Fruit fly (Drosophila melanogaster) whole organism, embryonic: ENCODE data around the gene CG42577.

Experiments used
- Atf6 ChIP-seq: fragments of 200-800 bp; sonication (Bioruptor generic); IDR thresholded peaks from 2 replicates; pipeline ENCODE4 v1.3.6; 2022; ENCODE audit warnings: missing biosample characterization, missing genetic modification characterization
- CG10267 ChIP-seq: fragments of 200-800 bp; sonication (Bioruptor generic); optimal IDR thresholded peaks from 2 replicates; lab custom pipeline; 2018; ENCODE audit warnings: missing biosample characterization, mild to moderate bottlenecking, missing genetic modification characterization, moderate library complexity
- CG10959 ChIP-seq: fragments of 200-800 bp; sonication (Bioruptor generic); IDR thresholded peaks from 2 replicates; pipeline ENCODE4 v1.3.6; 2022; ENCODE audit warnings: missing biosample characterization, missing genetic modification characterization
- CG11560 ChIP-seq: fragments of 200-800 bp; sonication (Bioruptor generic); IDR thresholded peaks from 3 replicates; pipeline ENCODE4 v1.3.6; 2022; ENCODE audit warnings: missing biosample characterization, missing genetic modification characterization
- CG13624 ChIP-seq: fragments of 200-800 bp; sonication (Bioruptor generic); optimal IDR thresholded peaks from 2 replicates; lab custom pipeline; 2016; ENCODE audit warnings: missing biosample characterization, missing genetic modification characterization
- CG13894 ChIP-seq: fragments of 200-800 bp; sonication (Bioruptor generic); optimal IDR thresholded peaks from 3 replicates; lab custom pipeline; 2018; ENCODE audit warnings: missing biosample characterization, mild to moderate bottlenecking, missing genetic modification characterization, moderate library complexity
- CG14050 ChIP-seq: fragments of 200-800 bp; sonication (Bioruptor generic); IDR thresholded peaks from 3 replicates; pipeline ENCODE4 v1.3.6; 2022; ENCODE audit warnings: missing biosample characterization, missing genetic modification characterization
- CG15073 ChIP-seq: fragments of 200-800 bp; sonication (Bioruptor generic); optimal IDR thresholded peaks from 2 replicates; lab custom pipeline; 2016; ENCODE audit warnings: missing biosample characterization, missing genetic modification characterization
- CG18619 ChIP-seq: fragments of 200-800 bp; sonication (Bioruptor generic); optimal IDR thresholded peaks from 3 replicates; lab custom pipeline; 2017; ENCODE audit warnings: missing biosample characterization, mild to moderate bottlenecking, missing genetic modification characterization
- CG2712 ChIP-seq: fragments of 200-800 bp; optimal IDR thresholded peaks from 3 replicates; lab custom pipeline; 2019; ENCODE audit warnings: missing biosample characterization, mild to moderate bottlenecking, missing genetic modification characterization, moderate library complexity
- CG31224 ChIP-seq: fragments of 200-800 bp; sonication (Bioruptor generic); IDR thresholded peaks from 2 replicates; pipeline ENCODE4 v1.3.6; 2022; ENCODE audit warnings: missing biosample characterization, missing genetic modification characterization
- CG3407 ChIP-seq: fragments of 200-800 bp; sonication (Bioruptor generic); optimal IDR thresholded peaks from 2 replicates; lab custom pipeline; 2018; ENCODE audit warnings: missing biosample characterization, mild to moderate bottlenecking, missing genetic modification characterization
- CG34422 ChIP-seq: fragments of 200-800 bp; sonication (Bioruptor generic); IDR thresholded peaks from 3 replicates; pipeline ENCODE4 v1.3.6; 2022; ENCODE audit warnings: missing biosample characterization, missing genetic modification characterization
- CG4328 ChIP-seq: fragments of 200-800 bp; sonication (Bioruptor generic); optimal IDR thresholded peaks from 3 replicates; lab custom pipeline; 2017; ENCODE audit warnings: missing biosample characterization, missing genetic modification reagents, missing genetic modification characterization
- CG43689 ChIP-seq: fragments of 200-800 bp; sonication (Bioruptor generic); IDR thresholded peaks from 2 replicates; pipeline ENCODE4 v1.3.6; 2022; ENCODE audit warnings: missing biosample characterization, missing genetic modification characterization
- CG4820 ChIP-seq: fragments of 200-800 bp; sonication (Bioruptor generic); optimal IDR thresholded peaks from 3 replicates; lab custom pipeline; 2016; ENCODE audit warnings: missing biosample characterization, missing genetic modification characterization
- CG6791 ChIP-seq: fragments of 200-800 bp; sonication (Bioruptor generic); IDR thresholded peaks from 3 replicates; pipeline ENCODE4 v1.3.6; 2022; ENCODE audit warnings: missing biosample characterization, missing genetic modification characterization; ENCODE audit not compliant: partially characterized antibody
- CG7372 ChIP-seq: fragments of 200-800 bp; sonication (Bioruptor generic); IDR thresholded peaks from 2 replicates; pipeline ENCODE4 v1.3.6; 2022; ENCODE audit warnings: missing biosample characterization, missing genetic modification characterization
- CG7745 ChIP-seq: fragments of 200-800 bp; sonication (Bioruptor generic); optimal IDR thresholded peaks from 2 replicates; lab custom pipeline; 2018; ENCODE audit warnings: missing biosample characterization, mild to moderate bottlenecking, missing genetic modification characterization, moderate library complexity
- CG8281 ChIP-seq: fragments of 200-800 bp; sonication (Bioruptor generic); optimal IDR thresholded peaks from 2 replicates; lab custom pipeline; 2018; ENCODE audit warnings: missing biosample characterization, mild to moderate bottlenecking, missing genetic modification characterization, moderate library complexity
- CG8388 ChIP-seq: fragments of 200-800 bp; sonication (Bioruptor generic); optimal IDR thresholded peaks from 2 replicates; lab custom pipeline; 2019; ENCODE audit warnings: missing biosample characterization, mild to moderate bottlenecking, missing genetic modification characterization, moderate library complexity
- CG8944 ChIP-seq: fragments of 200-800 bp; sonication (Bioruptor generic); optimal IDR thresholded peaks from 3 replicates; lab custom pipeline; 2016; ENCODE audit warnings: missing biosample characterization, missing genetic modification characterization
- D ChIP-seq, 2 experiments: fragments of 200-800 bp in 1 of 2; fragments of >200 bp in 1 of 2; sonication (Bioruptor generic) in 1 of 2; optimal IDR thresholded peaks; 2 replicates in 1 of 2; 3 replicates in 1 of 2; lab custom pipeline; 2017; ENCODE audit warnings: mild to moderate bottlenecking in 1 of 2, missing biosample characterization in 1 of 2, missing genetic modification characterization in 1 of 2, missing genetic modification reagents in 1 of 2
- Deaf1 ChIP-seq: fragments of 200-800 bp; optimal IDR thresholded peaks from 3 replicates; lab custom pipeline; 2019; ENCODE audit warnings: missing biosample characterization, mild to moderate bottlenecking, missing genetic modification characterization, moderate library complexity
- Ets65A ChIP-seq: fragments of 200-800 bp; sonication (Bioruptor generic); peaks from one replicate; lab custom pipeline; 2016; ENCODE audit warnings: missing biosample characterization, missing genetic modification characterization
- Fer1 ChIP-seq: fragments of 200-800 bp; sonication (Bioruptor generic); optimal IDR thresholded peaks from 2 replicates; lab custom pipeline; 2017; ENCODE audit warnings: missing biosample characterization, mild to moderate bottlenecking, missing genetic modification characterization
- HHEX ChIP-seq: fragments of 200-800 bp; sonication (Bioruptor generic); optimal IDR thresholded peaks from 3 replicates; lab custom pipeline; 2017; ENCODE audit warnings: missing biosample characterization, mild to moderate bottlenecking, missing genetic modification characterization, missing genetic modification reagents
- Oli ChIP-seq: fragments of 200-800 bp; sonication (Bioruptor generic); optimal IDR thresholded peaks from 2 replicates; lab custom pipeline; 2018; ENCODE audit warnings: missing biosample characterization, mild to moderate bottlenecking, missing genetic modification characterization, moderate library complexity
- Sin3A ChIP-seq: fragments of >200 bp; optimal IDR thresholded peaks from 2 replicates; lab custom pipeline; 2018
- Sox100B ChIP-seq: fragments of 200-800 bp; sonication (Bioruptor generic); optimal IDR thresholded peaks from 3 replicates; lab custom pipeline; 2018; ENCODE audit warnings: missing biosample characterization, mild to moderate bottlenecking, missing genetic modification characterization
- Tbp ChIP-seq: fragments of >200 bp; optimal IDR thresholded peaks from 2 replicates; lab custom pipeline; 2018; ENCODE audit warnings: missing biosample characterization, missing genetic modification characterization
- br ChIP-seq: fragments of >200 bp; optimal IDR thresholded peaks from 2 replicates; lab custom pipeline; 2017
- bsh ChIP-seq, 2 experiments: fragments of 200-800 bp; sonication (Bioruptor generic); optimal IDR thresholded peaks; 2 replicates each; lab custom pipeline; 2017 to 2018; ENCODE audit warnings: mild to moderate bottlenecking in 2 of 2, missing biosample characterization in 2 of 2, missing genetic modification characterization in 2 of 2, moderate library complexity in 1 of 2
- cas ChIP-seq: fragments of 200-800 bp; sonication (Bioruptor generic); IDR thresholded peaks from 2 replicates; pipeline ENCODE4 v1.3.6; 2022; ENCODE audit warnings: missing biosample characterization, missing genetic modification characterization
- dysf ChIP-seq: fragments of 200-800 bp; sonication (Bioruptor generic); IDR thresholded peaks from 3 replicates; pipeline ENCODE4 v1.3.6; 2022; ENCODE audit warnings: missing biosample characterization, missing genetic modification characterization
- fd3F ChIP-seq: fragments of 200-800 bp; sonication (Bioruptor generic); optimal IDR thresholded peaks from 2 replicates; lab custom pipeline; 2018; ENCODE audit warnings: missing biosample characterization, mild to moderate bottlenecking, missing genetic modification characterization, moderate library complexity
- ftz-f1 ChIP-seq: fragments of 200-800 bp; sonication (Bioruptor generic); optimal IDR thresholded peaks from 2 replicates; lab custom pipeline; 2016; ENCODE audit warnings: missing biosample characterization, missing genetic modification characterization
- insv ChIP-seq, 2 experiments: fragments of 200-800 bp; sonication (Bioruptor generic); optimal IDR thresholded peaks; 3 replicates each; lab custom pipeline; 2016 to 2018; ENCODE audit warnings: missing biosample characterization in 2 of 2, missing genetic modification characterization in 2 of 2
- kah ChIP-seq: fragments of 200-800 bp; sonication (Bioruptor generic); optimal IDR thresholded peaks from 2 replicates; lab custom pipeline; 2018; ENCODE audit warnings: missing biosample characterization, mild to moderate bottlenecking, missing genetic modification characterization
- kay ChIP-seq: fragments of 200-800 bp; sonication (Bioruptor generic); optimal IDR thresholded peaks from 2 replicates; lab custom pipeline; 2016; ENCODE audit warnings: missing biosample characterization, missing genetic modification characterization
- mam ChIP-seq: fragments of 200-800 bp; sonication (Bioruptor generic); optimal IDR thresholded peaks from 3 replicates; lab custom pipeline; 2016; ENCODE audit warnings: missing biosample characterization, missing genetic modification characterization
- oc ChIP-seq: fragments of 200-800 bp; sonication (Bioruptor generic); optimal IDR thresholded peaks from 2 replicates; lab custom pipeline; 2018; ENCODE audit warnings: missing biosample characterization, mild to moderate bottlenecking, missing genetic modification characterization, moderate library complexity
- pros ChIP-seq: fragments of 200-800 bp; sonication (Bioruptor generic); optimal IDR thresholded peaks from 3 replicates; lab custom pipeline; 2019; ENCODE audit warnings: missing biosample characterization, mild to moderate bottlenecking, missing genetic modification characterization, moderate library complexity
- run ChIP-seq: fragments of 200-800 bp; sonication (Bioruptor generic); optimal IDR thresholded peaks from 3 replicates; lab custom pipeline; 2018; ENCODE audit warnings: missing biosample characterization, mild to moderate bottlenecking, missing genetic modification characterization
- schlank ChIP-seq: fragments of 200-800 bp; sonication (Bioruptor generic); optimal IDR thresholded peaks from 2 replicates; lab custom pipeline; 2018; ENCODE audit warnings: missing biosample characterization, mild to moderate bottlenecking, missing genetic modification characterization
- tll ChIP-seq, 2 experiments: fragments of 200-800 bp in 1 of 2; fragments of >200 bp in 1 of 2; sonication (Bioruptor generic) in 1 of 2; optimal IDR thresholded peaks; 2 replicates each; lab custom pipeline; 2017 to 2019; ENCODE audit warnings: missing biosample characterization in 2 of 2, missing genetic modification characterization in 2 of 2, mild to moderate bottlenecking in 1 of 2, moderate library complexity in 1 of 2
- tx ChIP-seq: fragments of 200-800 bp; sonication (Bioruptor generic); optimal IDR thresholded peaks from 2 replicates; lab custom pipeline; 2016; ENCODE audit warnings: missing biosample characterization, missing genetic modification characterization
- zen ChIP-seq: fragments of 200-800 bp; sonication (Bioruptor generic); optimal IDR thresholded peaks from 3 replicates; lab custom pipeline; 2018; ENCODE audit warnings: missing biosample characterization, mild to moderate bottlenecking, missing genetic modification characterization, moderate library complexity
- zfh1 ChIP-seq: fragments of 200-800 bp; sonication (Bioruptor generic); IDR thresholded peaks from 3 replicates; pipeline ENCODE4 v1.3.6; 2022; ENCODE audit warnings: missing biosample characterization, missing genetic modification characterization

CG42577 gene

DNA sequence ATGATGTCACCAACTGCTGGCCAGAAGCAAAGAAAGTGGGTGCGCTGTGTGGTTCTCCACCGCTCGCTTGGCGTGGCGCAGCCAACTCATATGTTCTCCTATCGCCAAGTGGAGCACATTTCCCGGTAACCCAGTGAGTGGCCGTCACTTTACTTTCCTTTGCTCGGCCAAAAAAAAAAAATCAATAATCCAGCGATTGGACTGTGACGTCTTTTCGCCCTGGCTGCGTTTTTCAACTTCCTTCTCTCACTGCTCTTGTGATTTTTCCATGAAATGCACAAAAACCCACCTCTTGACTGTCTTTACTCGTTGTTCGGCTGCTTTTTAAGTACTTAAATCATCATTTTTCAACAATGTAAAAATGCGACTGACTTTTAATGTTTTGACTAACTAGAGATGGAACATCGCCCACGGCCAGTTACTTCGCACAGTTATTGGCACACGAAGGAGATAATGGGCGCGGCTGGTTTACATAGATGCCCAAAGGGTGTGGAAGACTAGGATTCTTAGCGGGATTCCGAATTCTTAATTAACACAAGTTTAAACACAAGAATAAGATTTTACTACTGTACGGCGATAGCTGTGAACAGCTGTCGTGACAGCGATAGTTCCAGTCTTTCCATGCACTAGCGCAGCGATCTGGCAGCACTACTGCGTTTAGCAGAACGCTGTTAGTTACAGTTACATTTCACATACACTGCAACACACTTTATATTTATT is 23.1 kb upstream of the CG42577 start, which contains the start of gene sw (continued):
- TF ChIP-seq CG4820 (GFP tag; lab: Kevin White, UChicago) (peak; percentile 41), Oli (peak; percentile 27), Atf6 (GFP tag; lab: Robert Waterston, UW) (peak; percentile 55; the same call in 1 of the 2 replicates), CG18619 (peak; percentile 46), CG8388 (GFP tag; lab: Kevin White, UChicago) (no peak), bsh (GFP tag; optimal IDR thresholded peaks at IDR 0.05; lab: Kevin White, UChicago) (peak in 1 of 2 experiments; percentile 45), HHEX (GFP tag; lab: Kevin White, UChicago) (peak; percentile 52), CG31224 (GFP tag; lab: Robert Waterston, UW) (peak; percentile 44), CG13624 (peak; percentile 79), CG4328 (GFP tag; lab: Kevin White, UChicago) (peak; percentile 32), CG7745 (tag; lab: Kevin White, UChicago) (no peak), run (no peak), mam (GFP tag; lab: Kevin White, UChicago) (peak; percentile 74), zfh1 (GFP tag; lab: Robert Waterston, UW) (peak; percentile 77), CG10959 (GFP tag; lab: Robert Waterston, UW) (no peak), zen (peak; percentile 41), CG34422 (peak; percentile 78; the same call in 1 of the 3 replicates), CG8944 (peak; percentile 54), CG13894 (tag; lab: Kevin White, UChicago) (peak; percentile 13), insv (GFP tag; optimal IDR thresholded peaks at IDR 0.05; lab: Kevin White, UChicago) (no peak), Ets65A (GFP tag; lab: Kevin White, UChicago) (peak; percentile 98), CG11560 (tag; lab: Robert Waterston, UW) (peak; percentile 54; the same call in 2 of the 3 replicates), dysf (GFP tag; lab: Robert Waterston, UW) (peak; percentile 83), CG7372 (GFP tag; lab: Robert Waterston, UW) (peak; percentile 75), CG6791 (GFP tag; lab: Robert Waterston, UW) (peak; percentile 87), Sox100B (GFP tag; lab: Kevin White, UChicago) (peak; percentile 25), oc (tag; lab: Kevin White, UChicago) (no peak), D (optimal IDR thresholded peaks at IDR 0.05; lab: Kevin White, UChicago) (no peak), D (GFP tag; optimal IDR thresholded peaks at IDR 0.05; lab: Kevin White, UChicago) (no peak), br (lab: Kevin White, UChicago) (no peak), fd3F (GFP tag; lab: Kevin White, UChicago) (peak; percentile 31), kay (GFP tag; lab: Kevin White, UChicago) (no peak), kah (GFP tag; lab: Kevin White, UChicago) (no peak), pros (GFP tag; lab: Kevin White, UChicago) (no peak), CG15073 (GFP tag; lab: Kevin White, UChicago) (no peak), CG8281 (tag; lab: Kevin White, UChicago) (peak; percentile 10), CG10267 (tag; lab: Kevin White, UChicago) (peak; percentile 42), tll (GFP tag; optimal IDR thresholded peaks at IDR 0.05; lab: Kevin White, UChicago) (peak; percentile 49 to 71), CG2712 (tag; lab: Kevin White, UChicago) (peak; percentile 76), Sin3A (peak; percentile 87), CG14050 (GFP tag; lab: Robert Waterston, UW) (peak; percentile 39; the same call in 2 of the 3 replicates), cas (GFP tag; lab: Robert Waterston, UW) (peak; percentile 77), ftz-f1 (GFP tag; lab: Kevin White, UChicago) (no peak), schlank (tag; lab: Kevin White, UChicago) (peak; percentile 2), Tbp (no peak), Fer1 (GFP tag; lab: Kevin White, UChicago) (peak; percentile 37), CG3407 (GFP tag; lab: Kevin White, UChicago) (no peak), Deaf1 (tag; lab: Kevin White, UChicago) (no peak), CG43689 (GFP tag; lab: Robert Waterston, UW) (no peak), tx (GFP tag; lab: Kevin White, UChicago) (peak; percentile 67)
